Fruit fly (Drosophila melanogaster): ENCODE measurements around the gene vret.

Gene vret

DNA sequence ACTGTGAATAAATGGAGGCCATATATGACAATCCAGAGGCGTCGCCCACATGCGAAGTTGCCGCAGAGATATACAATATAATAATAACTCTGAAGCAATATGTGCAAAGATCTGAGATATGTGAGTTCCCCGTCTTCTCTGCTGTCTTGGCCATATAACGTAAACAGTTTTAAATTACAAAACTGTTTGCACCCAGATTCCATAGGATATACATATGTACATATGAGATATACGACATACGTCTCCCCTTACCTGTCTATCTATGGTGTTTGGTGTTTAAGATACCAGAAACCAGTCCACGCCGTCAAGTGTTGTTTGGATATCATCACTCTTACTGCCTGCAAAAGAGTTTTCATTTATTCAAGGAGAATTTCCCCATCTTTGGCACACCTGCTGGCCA is 10.9 kb upstream of the vret start (continued):
- TF ChIP-seq hb (GFP tag; IDR thresholded peaks at IDR 0.05; ENCODE audit: partially characterized antibody), result no peak
- peak; percentile 9 for TF ChIP-seq tap (tag; optimal IDR thresholded peaks at IDR 0.05)
- TF ChIP-seq amos (GFP tag; IDR thresholded peaks at IDR 0.05; ENCODE audit: partially characterized antibody), result no peak
- peak; percentile 6 for TF ChIP-seq CG1233 (GFP tag; optimal IDR thresholded peaks at IDR 0.05)
- TF ChIP-seq CG6813 (GFP tag; optimal IDR thresholded peaks at IDR 0.05), result peak; percentile 43
- TF ChIP-seq slou (GFP tag; optimal IDR thresholded peaks at IDR 0.05), result no peak
- TF ChIP-seq Fer1 (GFP tag; optimal IDR thresholded peaks at IDR 0.05), result peak; percentile 3
- peak; percentile 7 for TF ChIP-seq CG7987 (GFP tag; optimal IDR thresholded peaks at IDR 0.05)
- no peak for TF ChIP-seq pros (GFP tag; optimal IDR thresholded peaks at IDR 0.05)
- 0 out of 3 replicates have a peak, but pooled peaks have one; percentile 14 for TF ChIP-seq sr (GFP tag; IDR thresholded peaks at IDR 0.05)
- TF ChIP-seq CG13296 (GFP tag; optimal IDR thresholded peaks at IDR 0.05), result peak; percentile 25
- no peak for TF ChIP-seq BEAF-32 (GFP tag; optimal IDR thresholded peaks at IDR 0.05)
- TF ChIP-seq chinmo (GFP tag; IDR thresholded peaks at IDR 0.05; ENCODE audit: partially characterized antibody), result 0 out of 4 replicates have a peak, but pooled peaks have one; percentile 49
- no peak for TF ChIP-seq TFAM (GFP tag; optimal IDR thresholded peaks at IDR 0.05)
- peak; percentile 61 for TF ChIP-seq Med (GFP tag)
- TF ChIP-seq ato (GFP tag; IDR thresholded peaks at IDR 0.05; ENCODE audit: partially characterized antibody), result no peak
- no peak for TF ChIP-seq Sox100B (GFP tag; optimal IDR thresholded peaks at IDR 0.05)

DNA sequence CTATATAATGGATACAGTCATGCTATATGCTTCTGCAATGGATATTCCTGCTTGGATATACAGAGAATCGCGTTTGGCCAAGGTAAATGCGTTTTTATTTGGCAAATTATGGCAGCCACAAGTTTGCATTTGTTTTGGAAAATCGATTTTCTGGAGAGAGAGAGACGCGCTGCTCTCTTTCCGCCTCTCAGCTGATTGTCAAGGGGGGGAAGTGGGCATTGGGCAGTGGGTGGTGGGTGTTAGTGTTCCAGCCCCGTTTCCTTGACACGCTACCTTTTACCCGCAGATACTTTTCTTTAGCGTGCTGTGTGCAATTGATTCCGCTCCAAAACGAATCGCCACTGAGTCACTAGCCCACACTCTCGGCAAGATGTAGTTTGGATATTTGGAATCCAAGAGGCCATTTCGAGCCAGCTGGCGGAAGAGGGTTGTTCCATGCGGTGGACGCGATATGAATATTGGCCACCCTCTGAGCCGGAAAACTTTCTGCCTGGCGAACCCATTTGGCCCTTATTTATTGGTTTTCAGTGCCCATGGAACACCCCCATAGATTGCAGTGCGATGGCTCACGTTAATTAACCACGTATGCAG is 9.9 kb upstream of the vret start:
- TF ChIP-seq Med (GFP tag) (peak; percentile 68), onecut (GFP tag; IDR thresholded peaks at IDR 0.05) (peak; percentile 99), chm (GFP tag; IDR thresholded peaks at IDR 0.05) (no peak), slbo (GFP tag; IDR thresholded peaks at IDR 0.05) (0 out of 2 replicates have a peak, but pooled peaks have one; percentile 4), nerfin-2 (GFP tag; IDR thresholded peaks at IDR 0.05; ENCODE audit: partially characterized antibody) (0 out of 2 replicates have a peak, but pooled peaks have one; percentile 10), crp (GFP tag; optimal IDR thresholded peaks at IDR 0.05) (peak in 1 of 2 experiments; percentile 15), MTF-1 (GFP tag; optimal IDR thresholded peaks at IDR 0.05; ENCODE audit: borderline replicate concordance) (peak; percentile 58), Trl (optimal IDR thresholded peaks at IDR 0.05) (peak; percentile 60 to 67), Trl (GFP tag; optimal IDR thresholded peaks at IDR 0.05) (no peak), CG3065 (GFP tag; optimal IDR thresholded peaks at IDR 0.05) (no peak), CG4424 (GFP tag; optimal IDR thresholded peaks at IDR 0.05) (no peak), crol (GFP tag; IDR thresholded peaks at IDR 0.05) (peak; percentile 89), ttk (GFP tag; IDR thresholded peaks at IDR 0.05) (peak; percentile 33; the same call in 1 of the 2 replicates), CG1233 (GFP tag; optimal IDR thresholded peaks at IDR 0.05) (no peak), Chrac-16 (GFP tag; optimal IDR thresholded peaks at IDR 0.05) (no peak), CG2199 (GFP tag; IDR thresholded peaks at IDR 0.05) (0 out of 3 replicates have a peak, but pooled peaks have one; percentile 55), Drgx (GFP tag; IDR thresholded peaks at IDR 0.05) (0 out of 2 replicates have a peak, but pooled peaks have one; percentile 8), CG6765 (GFP tag; optimal IDR thresholded peaks at IDR 0.05) (no peak), CG15514 (GFP tag; optimal IDR thresholded peaks at IDR 0.05) (no peak), CG6813 (GFP tag; optimal IDR thresholded peaks at IDR 0.05) (no peak), mam (GFP tag; optimal IDR thresholded peaks at IDR 0.05) (no peak), ash1 (GFP tag; optimal IDR thresholded peaks at IDR 0.05) (no peak), zen2 (GFP tag; IDR thresholded peaks at IDR 0.05; ENCODE audit: partially characterized antibody) (no peak), btn (GFP tag; optimal IDR thresholded peaks at IDR 0.05) (no peak), inv (GFP tag; IDR thresholded peaks at IDR 0.05; ENCODE audit: partially characterized antibody) (no peak), row (GFP tag; IDR thresholded peaks at IDR 0.05) (0 out of 3 replicates have a peak, but pooled peaks have one; percentile 12), twi (tag; optimal IDR thresholded peaks at IDR 0.05) (no peak), chn (GFP tag; optimal IDR thresholded peaks at IDR 0.05) (no peak), Awh (GFP tag; IDR thresholded peaks at IDR 0.05) (no peak), CG32767 (GFP tag; IDR thresholded peaks at IDR 0.05) (0 out of 2 replicates have a peak, but pooled peaks have one; percentile 17), bigmax (GFP tag; optimal IDR thresholded peaks at IDR 0.05) (no peak), CG10959 (GFP tag; IDR thresholded peaks at IDR 0.05) (no peak), bowl (GFP tag; IDR thresholded peaks at IDR 0.05) (no peak), CG6854 (GFP tag; optimal IDR thresholded peaks at IDR 0.05) (no peak), sr (GFP tag; IDR thresholded peaks at IDR 0.05) (peak; percentile 46; the same call in 1 of the 3 replicates)

All from whole organism, embryonic.